Worm (Caenorhabditis elegans) whole organism, late embryonic: Measurements from ENCODE around the gene Y46G5A.47.

ENCODE experiments used
- F13H6.1 ChIP-seq: sonication (generic microtip); optimal IDR thresholded peaks from 2 replicates; lab custom pipeline; 2016; ENCODE audit warnings: missing genetic modification characterization, missing compliant biosample characterization
- dmd-4 ChIP-seq: sonication (generic microtip); optimal IDR thresholded peaks from 2 replicates; lab custom pipeline; 2016; ENCODE audit warnings: borderline replicate concordance, missing genetic modification characterization, missing compliant biosample characterization
- fkh-10 ChIP-seq: fragments of 150-350 bp; optimal IDR thresholded peaks from 2 replicates; lab custom pipeline; 2014; ENCODE audit warnings: missing biosample characterization, missing genetic modification reagents, missing genetic modification characterization
- lim-6 ChIP-seq: sonication (generic microtip); optimal IDR thresholded peaks from 2 replicates; lab custom pipeline; 2016; ENCODE audit warnings: missing genetic modification characterization, missing compliant biosample characterization
- lin-11 ChIP-seq: fragments of 200-800 bp; sonication (Bioruptor generic); optimal IDR thresholded peaks from 2 replicates; lab custom pipeline; 2018; ENCODE audit warnings: mild to moderate bottlenecking, missing genetic modification characterization, missing compliant biosample characterization
- mec-3 ChIP-seq: sonication (generic microtip); optimal IDR thresholded peaks from 2 replicates; lab custom pipeline; 2016; ENCODE audit warnings: borderline replicate concordance, missing genetic modification characterization, missing compliant biosample characterization
- nfya-1 ChIP-seq: sonication (generic microtip); optimal IDR thresholded peaks from 2 replicates; lab custom pipeline; 2017; ENCODE audit warnings: missing genetic modification characterization, mild to moderate bottlenecking, missing compliant biosample characterization, antibody characterized with exemption, moderate library complexity
- nhr-11 ChIP-seq: fragments of 150-350 bp; optimal IDR thresholded peaks from 2 replicates; lab custom pipeline; 2014; ENCODE audit warnings: missing biosample characterization, missing genetic modification characterization
- odd-2 ChIP-seq: sonication (generic microtip); optimal IDR thresholded peaks from 2 replicates; lab custom pipeline; 2017; ENCODE audit warnings: antibody characterized with exemption, mild to moderate bottlenecking, missing genetic modification characterization, missing compliant biosample characterization
- sox-4 ChIP-seq: sonication (generic microtip); optimal IDR thresholded peaks from 2 replicates; lab custom pipeline; 2017; ENCODE audit warnings: mild to moderate bottlenecking, missing genetic modification characterization, inconsistent platforms, missing compliant biosample characterization

DNA sequence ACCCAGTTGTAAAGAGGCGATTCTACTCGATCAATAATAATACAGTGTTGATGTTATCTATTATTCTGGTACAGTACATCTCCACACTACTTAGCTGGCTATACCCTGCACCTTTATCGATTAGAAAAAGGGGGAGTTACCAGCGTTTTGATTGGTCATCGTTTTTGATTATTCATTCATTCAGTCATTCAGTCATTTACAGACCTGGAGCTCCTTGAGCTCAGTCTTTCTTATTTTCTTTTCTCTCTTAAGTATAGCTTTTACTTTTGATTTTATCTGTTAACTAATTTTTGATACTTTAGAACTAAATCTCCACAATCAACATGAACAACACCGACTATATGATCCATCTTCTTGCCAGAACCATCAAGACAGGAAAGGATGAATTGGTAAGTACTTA lies 45.0 kb upstream of the Y46G5A.47 start, which contains the start of gene Y46G5A.28:
- TF ChIP-seq lin-11 (tag; lab: Kevin White, UChicago) (no peak), fkh-10 (no peak), dmd-4 (tag; lab: Kevin White, UChicago) (no peak), sox-4 (tag; lab: Kevin White, UChicago) (no peak), F13H6.1 (tag; lab: Kevin White, UChicago) (no peak), odd-2 (tag; lab: Kevin White, UChicago) (no peak), nfya-1 (tag; lab: Kevin White, UChicago) (no peak), lim-6 (no peak), nhr-11 (tag; lab: Kevin White, UChicago) (no peak), mec-3 (tag; lab: Kevin White, UChicago) (no peak)
